Fruit fly (Drosophila melanogaster) whole organism, prepupa: Measurements from ENCODE around the gene Oscillin.

ENCODE experiments used
- CG10631 ChIP-seq: fragments of 200-800 bp; sonication (Bioruptor generic); optimal IDR thresholded peaks from 2 replicates; lab custom pipeline; 2016; ENCODE audit warnings: missing biosample characterization, missing genetic modification characterization
- CG10669 ChIP-seq: fragments of 200-800 bp; sonication (Bioruptor generic); optimal IDR thresholded peaks from 3 replicates; lab custom pipeline; 2018; ENCODE audit warnings: missing biosample characterization, mild to moderate bottlenecking, missing genetic modification characterization, moderate library complexity
- CG11294 ChIP-seq: fragments of 200-800 bp; sonication (Bioruptor generic); IDR thresholded peaks from 2 replicates; pipeline ENCODE4 v1.3.6; 2022; ENCODE audit warnings: missing biosample characterization, missing genetic modification characterization
- CG11762 ChIP-seq: fragments of 200-800 bp; sonication (Bioruptor generic); optimal IDR thresholded peaks from 3 replicates; lab custom pipeline; 2016; ENCODE audit warnings: missing biosample characterization, missing genetic modification characterization; ENCODE audit not compliant: insufficient read depth
- CG11902 ChIP-seq: fragments of 200-800 bp; sonication (Bioruptor generic); optimal IDR thresholded peaks from 3 replicates; lab custom pipeline; 2016; ENCODE audit warnings: missing biosample characterization, missing genetic modification characterization
- CG15336 ChIP-seq: fragments of 200-800 bp; sonication (Bioruptor generic); IDR thresholded peaks from 2 replicates; pipeline ENCODE4 v1.3.6; 2022; ENCODE audit warnings: missing biosample characterization, missing genetic modification characterization
- CG3032 ChIP-seq: fragments of 200-800 bp; optimal IDR thresholded peaks from 2 replicates; lab custom pipeline; 2019; ENCODE audit warnings: missing biosample characterization, mild to moderate bottlenecking, missing genetic modification characterization, moderate library complexity
- CG31627 ChIP-seq: fragments of 200-800 bp; sonication (Bioruptor generic); optimal IDR thresholded peaks from 3 replicates; lab custom pipeline; 2016; ENCODE audit warnings: missing biosample characterization, missing genetic modification characterization
- CG34406 ChIP-seq: fragments of 200-800 bp; sonication (Bioruptor generic); optimal IDR thresholded peaks from 3 replicates; lab custom pipeline; 2016; ENCODE audit warnings: missing biosample characterization, missing genetic modification characterization
- CG3919 ChIP-seq: fragments of 200-800 bp; sonication (Bioruptor generic); optimal IDR thresholded peaks from 3 replicates; lab custom pipeline; 2016; ENCODE audit warnings: missing biosample characterization, missing genetic modification characterization
- CG4318 ChIP-seq: fragments of 200-800 bp; sonication (Bioruptor generic); optimal IDR thresholded peaks from 3 replicates; lab custom pipeline; 2017; ENCODE audit warnings: missing biosample characterization, mild to moderate bottlenecking, missing genetic modification characterization
- CG6163 ChIP-seq: fragments of 200-800 bp; sonication (Bioruptor generic); IDR thresholded peaks from 3 replicates; pipeline ENCODE4 v1.3.6; 2022; ENCODE audit warnings: missing biosample characterization, missing genetic modification characterization
- CG6276 ChIP-seq: fragments of 200-800 bp; sonication (Bioruptor generic); optimal IDR thresholded peaks from 2 replicates; lab custom pipeline; 2017; ENCODE audit warnings: missing biosample characterization, mild to moderate bottlenecking, missing genetic modification characterization
- CG6792 ChIP-seq: fragments of 200-800 bp; sonication (Bioruptor generic); optimal IDR thresholded peaks from 3 replicates; lab custom pipeline; 2016; ENCODE audit warnings: missing biosample characterization, missing genetic modification characterization
- CG6808 ChIP-seq: fragments of 200-800 bp; sonication (Bioruptor generic); optimal IDR thresholded peaks from 3 replicates; lab custom pipeline; 2017; ENCODE audit warnings: missing biosample characterization, missing genetic modification characterization, mild to moderate bottlenecking, moderate library complexity, missing genetic modification reagents
- CG6854 ChIP-seq: fragments of 200-800 bp; sonication (Bioruptor generic); optimal IDR thresholded peaks from 2 replicates; lab custom pipeline; 2017; ENCODE audit warnings: missing biosample characterization, mild to moderate bottlenecking, missing genetic modification characterization
- CG8119 ChIP-seq: fragments of 200-800 bp; sonication (Bioruptor generic); IDR thresholded peaks from 3 replicates; pipeline ENCODE4 v1.3.6; 2022; ENCODE audit warnings: missing biosample characterization, missing genetic modification characterization
- CG8632 ChIP-seq: fragments of 200-800 bp; sonication (Bioruptor generic); optimal IDR thresholded peaks from 3 replicates; lab custom pipeline; 2016; ENCODE audit warnings: missing biosample characterization, missing genetic modification characterization
- CG9139 ChIP-seq: fragments of 200-800 bp; sonication (Bioruptor generic); optimal IDR thresholded peaks from 3 replicates; lab custom pipeline; 2017; ENCODE audit warnings: missing biosample characterization, mild to moderate bottlenecking, missing genetic modification characterization
- Eip75B ChIP-seq: fragments of 200-800 bp; sonication (Bioruptor generic); optimal IDR thresholded peaks from 3 replicates; lab custom pipeline; 2016; ENCODE audit warnings: missing biosample characterization, missing genetic modification characterization
- Eip78C ChIP-seq: fragments of 200-800 bp; sonication (Bioruptor generic); peaks from one replicate; lab custom pipeline; 2016; ENCODE audit warnings: missing biosample characterization, missing genetic modification characterization
- Ets21C ChIP-seq: fragments of 200-800 bp; sonication (Bioruptor generic); optimal IDR thresholded peaks from 3 replicates; lab custom pipeline; 2016; ENCODE audit warnings: missing biosample characterization, missing genetic modification characterization
- Ets96B ChIP-seq: fragments of 200-800 bp; optimal IDR thresholded peaks from 2 replicates; lab custom pipeline; 2019; ENCODE audit warnings: missing biosample characterization, mild to moderate bottlenecking, missing genetic modification characterization, moderate library complexity
- Gug ChIP-seq: fragments of 200-800 bp; sonication (Bioruptor generic); IDR thresholded peaks from 2 replicates; pipeline ENCODE4 v1.3.6; 2022; ENCODE audit warnings: missing biosample characterization, missing genetic modification characterization
- Hr38 ChIP-seq: sonication (Bioruptor generic); optimal IDR thresholded peaks from 2 replicates; lab custom pipeline; 2016; ENCODE audit warnings: missing biosample characterization, missing genetic modification characterization
- Hr39 ChIP-seq: fragments of 200-800 bp; sonication (Bioruptor generic); optimal IDR thresholded peaks from 2 replicates; lab custom pipeline; 2016; ENCODE audit warnings: missing biosample characterization, missing genetic modification characterization
- Hr4 ChIP-seq: fragments of 200-800 bp; sonication (Bioruptor generic); optimal IDR thresholded peaks from 3 replicates; lab custom pipeline; 2016; ENCODE audit warnings: missing biosample characterization, missing genetic modification characterization
- Lpt ChIP-seq: fragments of 200-800 bp; sonication (Bioruptor generic); optimal IDR thresholded peaks from 3 replicates; lab custom pipeline; 2016; ENCODE audit warnings: missing biosample characterization, missing genetic modification characterization
- Met ChIP-seq: fragments of 200-800 bp; sonication (Bioruptor generic); optimal IDR thresholded peaks from 3 replicates; lab custom pipeline; 2016; ENCODE audit warnings: missing biosample characterization, missing genetic modification characterization
- OdsH ChIP-seq: fragments of 200-800 bp; sonication (Bioruptor generic); optimal IDR thresholded peaks from 3 replicates; lab custom pipeline; 2016; ENCODE audit warnings: missing biosample characterization, missing genetic modification characterization
- Smox ChIP-seq: fragments of 200-800 bp; sonication (Bioruptor generic); optimal IDR thresholded peaks from 3 replicates; lab custom pipeline; 2016; ENCODE audit warnings: missing biosample characterization, missing genetic modification characterization
- Sox102F ChIP-seq: fragments of 200-800 bp; sonication (Bioruptor generic); optimal IDR thresholded peaks from 2 replicates; lab custom pipeline; 2016; ENCODE audit warnings: missing biosample characterization, mild to moderate bottlenecking, missing genetic modification characterization
- Sox14 ChIP-seq: fragments of 200-800 bp; sonication (Bioruptor generic); optimal IDR thresholded peaks from 3 replicates; lab custom pipeline; 2016; ENCODE audit warnings: missing biosample characterization, missing genetic modification characterization
- achi ChIP-seq: fragments of 200-800 bp; sonication (Bioruptor generic); optimal IDR thresholded peaks from 3 replicates; lab custom pipeline; 2016; ENCODE audit warnings: missing biosample characterization, missing genetic modification characterization
- cyc ChIP-seq: fragments of 200-800 bp; sonication (Bioruptor generic); optimal IDR thresholded peaks from 3 replicates; lab custom pipeline; 2016; ENCODE audit warnings: missing biosample characterization, missing genetic modification characterization
- dac ChIP-seq: fragments of 200-800 bp; sonication (Bioruptor generic); optimal IDR thresholded peaks from 2 replicates; lab custom pipeline; 2017; ENCODE audit warnings: missing biosample characterization, mild to moderate bottlenecking, missing genetic modification characterization
- dsx ChIP-seq: fragments of 200-800 bp; optimal IDR thresholded peaks from 3 replicates; lab custom pipeline; 2019; ENCODE audit warnings: missing biosample characterization, mild to moderate bottlenecking, missing genetic modification characterization, moderate library complexity; ENCODE audit not compliant: poor library complexity, severe bottlenecking
- eg ChIP-seq: fragments of 200-800 bp; sonication (Bioruptor generic); IDR thresholded peaks from 3 replicates; pipeline ENCODE4 v1.3.6; 2022; ENCODE audit warnings: missing biosample characterization, missing genetic modification characterization
- esn ChIP-seq: fragments of 200-800 bp; sonication (Bioruptor generic); optimal IDR thresholded peaks from 2 replicates; lab custom pipeline; 2016; ENCODE audit warnings: missing biosample characterization, mild to moderate bottlenecking, missing genetic modification characterization, moderate library complexity
- fd85E ChIP-seq: fragments of 200-800 bp; sonication (Bioruptor generic); optimal IDR thresholded peaks from 3 replicates; lab custom pipeline; 2016; ENCODE audit warnings: missing biosample characterization, missing genetic modification characterization
- net ChIP-seq: fragments of 200-800 bp; sonication (Bioruptor generic); optimal IDR thresholded peaks from 3 replicates; lab custom pipeline; 2016; ENCODE audit warnings: missing biosample characterization, missing genetic modification characterization
- pdm3 ChIP-seq: fragments of 200-800 bp; sonication (Bioruptor generic); optimal IDR thresholded peaks from 3 replicates; lab custom pipeline; 2016; ENCODE audit warnings: missing biosample characterization, missing genetic modification characterization
- spab ChIP-seq: fragments of 200-800 bp; sonication (Bioruptor generic); optimal IDR thresholded peaks from 2 replicates; lab custom pipeline; 2017; ENCODE audit warnings: missing biosample characterization, mild to moderate bottlenecking, missing genetic modification characterization, missing genetic modification reagents
- ss ChIP-seq, 2 experiments: fragments of 200-800 bp; sonication (Bioruptor generic); optimal IDR thresholded peaks; 2 replicates in 1 of 2; 3 replicates in 1 of 2; lab custom pipeline; 2017 to 2018; ENCODE audit warnings: mild to moderate bottlenecking in 2 of 2, missing biosample characterization in 2 of 2, missing genetic modification characterization in 2 of 2, moderate library complexity in 1 of 2
- svp ChIP-seq: fragments of 200-800 bp; sonication (Bioruptor generic); peaks from one replicate; lab custom pipeline; 2016; ENCODE audit warnings: missing biosample characterization, missing genetic modification characterization
- topi ChIP-seq: fragments of 200-800 bp; sonication (Bioruptor generic); optimal IDR thresholded peaks from 3 replicates; lab custom pipeline; 2016; ENCODE audit warnings: missing biosample characterization, missing genetic modification characterization
- vri ChIP-seq: fragments of 200-800 bp; sonication (Bioruptor generic); optimal IDR thresholded peaks from 3 replicates; lab custom pipeline; 2016; ENCODE audit warnings: missing biosample characterization, mild to moderate bottlenecking, missing genetic modification characterization

The Oscillin gene

DNA sequence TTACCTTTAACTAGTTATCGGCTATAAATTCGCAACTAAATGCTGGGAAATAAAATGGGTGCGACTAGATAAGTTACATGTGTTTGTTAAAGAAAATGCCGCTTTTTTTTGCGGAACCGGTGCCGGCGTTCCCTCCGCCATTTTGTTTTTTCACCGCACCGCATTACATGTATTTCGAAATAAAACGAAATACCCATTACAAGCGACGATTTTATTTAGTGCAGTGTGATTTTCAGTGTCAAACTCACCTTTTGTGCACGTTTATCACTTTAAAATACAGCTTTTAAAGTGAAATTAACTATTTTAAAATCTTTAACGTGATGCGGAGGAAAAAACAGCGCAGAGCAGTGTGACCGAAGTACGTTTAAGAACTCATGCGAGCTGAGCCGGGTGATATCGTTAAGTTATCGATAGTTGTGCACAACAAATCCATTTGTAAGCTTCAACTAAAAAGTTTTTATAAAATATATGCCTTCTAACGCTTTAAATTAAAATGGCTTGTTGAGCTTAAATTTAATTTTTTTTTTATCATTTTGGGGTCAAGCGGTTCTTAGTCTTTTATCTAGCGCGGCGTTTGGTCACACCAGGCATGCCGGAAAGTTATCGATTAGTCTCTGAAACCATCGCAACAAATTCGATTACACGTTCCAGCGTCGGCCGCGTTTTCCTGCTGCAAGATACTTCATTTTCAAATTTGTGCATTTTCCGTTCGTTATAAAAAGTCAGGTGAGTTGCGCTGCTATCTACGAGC, 4.8 kb upstream of the Oscillin start, which contains the start of the genes Hel25E and Lam:
TSS of gene Hel25E (minus strand) at position 380 of the 751 bp plus-strand sequence.
TSS of gene Lam (plus strand) at position 546 of the 751 bp plus-strand sequence.
- 0 out of 2 replicates have a peak, but pooled peaks have one; percentile 9 for TF ChIP-seq CG15336
- no peak for TF ChIP-seq Sox14 (GFP tag; lab: Kevin White, UChicago)
- TF ChIP-seq CG3032 (tag; lab: Kevin White, UChicago) = peak; percentile 10

dm6 chr2L:5542944-5543515, 3.9 kb upstream of the Oscillin start:
- peak; percentile 8 for TF ChIP-seq CG11762 (GFP tag; lab: Kevin White, UChicago)
- peak; percentile 13 for TF ChIP-seq CG31627 (GFP tag; lab: Kevin White, UChicago)
- TF ChIP-seq ss (GFP tag; optimal IDR thresholded peaks at IDR 0.05; lab: Kevin White, UChicago) = peak in 1 of 2 experiments; percentile 43
- peak; percentile 42 for TF ChIP-seq Lpt (GFP tag; lab: Kevin White, UChicago)
- no peak for TF ChIP-seq CG4318 (GFP tag; lab: Kevin White, UChicago)
- TF ChIP-seq spab (GFP tag; lab: Kevin White, UChicago) = no peak
- TF ChIP-seq eg (GFP tag; lab: Robert Waterston, UW) = peak; percentile 76
- TF ChIP-seq CG11902 (GFP tag; lab: Kevin White, UChicago) = no peak
- no peak for TF ChIP-seq Hr4 (GFP tag; lab: Kevin White, UChicago)
- TF ChIP-seq Gug (GFP tag; lab: Robert Waterston, UW) = peak; percentile 34; the same call in 1 of the 2 replicates
- peak; percentile 29 for TF ChIP-seq pdm3
- no peak for TF ChIP-seq CG34406 (GFP tag; lab: Kevin White, UChicago)
- TF ChIP-seq Sox14 (GFP tag; lab: Kevin White, UChicago) = no peak
- no peak for TF ChIP-seq achi (GFP tag; lab: Kevin White, UChicago)
- peak; percentile 24 for TF ChIP-seq esn (GFP tag; lab: Kevin White, UChicago)
- TF ChIP-seq CG3919 (GFP tag; lab: Kevin White, UChicago) = no peak
- TF ChIP-seq CG8632 (GFP tag; lab: Kevin White, UChicago) = no peak
- TF ChIP-seq CG6276 (GFP tag; lab: Kevin White, UChicago) = no peak
- TF ChIP-seq CG3032 (tag; lab: Kevin White, UChicago) = peak; percentile 2
- TF ChIP-seq CG10631 = no peak
- peak; percentile 73 for TF ChIP-seq Eip78C
- peak; percentile 54 for TF ChIP-seq svp
- peak; percentile 11 for TF ChIP-seq Ets96B (tag; lab: Kevin White, UChicago)
- peak; percentile 65 for TF ChIP-seq CG15336
- no peak for TF ChIP-seq dsx (GFP tag; lab: Kevin White, UChicago)
- no peak for TF ChIP-seq vri (GFP tag; lab: Kevin White, UChicago)
- peak; percentile 27 for TF ChIP-seq Smox (GFP tag; lab: Kevin White, UChicago)
- no peak for TF ChIP-seq fd85E (GFP tag; lab: Kevin White, UChicago)
- TF ChIP-seq CG6854 = no peak
- TF ChIP-seq CG6808 (GFP tag; lab: Kevin White, UChicago) = no peak
- TF ChIP-seq Hr39 (GFP tag; lab: Kevin White, UChicago) = peak; percentile 32
- peak; percentile 55; the same call in 1 of the 3 replicates for TF ChIP-seq CG6163 (GFP tag; lab: Robert Waterston, UW)
- TF ChIP-seq CG9139 = no peak
- TF ChIP-seq CG8119 (GFP tag; lab: Robert Waterston, UW) = peak; percentile 64; the same call in 2 of the 3 replicates
- peak; percentile 21 for TF ChIP-seq CG6792
- peak; percentile 3 for TF ChIP-seq topi (GFP tag; lab: Kevin White, UChicago)
- peak; percentile 33 for TF ChIP-seq cyc (GFP tag; lab: Kevin White, UChicago)
- TF ChIP-seq Ets21C (GFP tag; lab: Kevin White, UChicago) = no peak
- no peak for TF ChIP-seq Sox102F (GFP tag; lab: Kevin White, UChicago)
- no peak for TF ChIP-seq Hr38 (GFP tag; lab: Kevin White, UChicago)
- 0 out of 2 replicates have a peak, but pooled peaks have one; percentile 20 for TF ChIP-seq CG11294 (GFP tag; lab: Robert Waterston, UW)
- peak; percentile 51 for TF ChIP-seq Eip75B (GFP tag; lab: Kevin White, UChicago)
- TF ChIP-seq CG10669 (GFP tag; lab: Kevin White, UChicago) = no peak
- peak; percentile 17 for TF ChIP-seq dac
- TF ChIP-seq Met (GFP tag; lab: Kevin White, UChicago) = no peak
- TF ChIP-seq net (GFP tag; lab: Kevin White, UChicago) = no peak
- no peak for TF ChIP-seq OdsH (GFP tag; lab: Kevin White, UChicago)
